Fruit fly (Drosophila melanogaster): ENCODE data around the gene CG7800.

CG7800 gene

DNA sequence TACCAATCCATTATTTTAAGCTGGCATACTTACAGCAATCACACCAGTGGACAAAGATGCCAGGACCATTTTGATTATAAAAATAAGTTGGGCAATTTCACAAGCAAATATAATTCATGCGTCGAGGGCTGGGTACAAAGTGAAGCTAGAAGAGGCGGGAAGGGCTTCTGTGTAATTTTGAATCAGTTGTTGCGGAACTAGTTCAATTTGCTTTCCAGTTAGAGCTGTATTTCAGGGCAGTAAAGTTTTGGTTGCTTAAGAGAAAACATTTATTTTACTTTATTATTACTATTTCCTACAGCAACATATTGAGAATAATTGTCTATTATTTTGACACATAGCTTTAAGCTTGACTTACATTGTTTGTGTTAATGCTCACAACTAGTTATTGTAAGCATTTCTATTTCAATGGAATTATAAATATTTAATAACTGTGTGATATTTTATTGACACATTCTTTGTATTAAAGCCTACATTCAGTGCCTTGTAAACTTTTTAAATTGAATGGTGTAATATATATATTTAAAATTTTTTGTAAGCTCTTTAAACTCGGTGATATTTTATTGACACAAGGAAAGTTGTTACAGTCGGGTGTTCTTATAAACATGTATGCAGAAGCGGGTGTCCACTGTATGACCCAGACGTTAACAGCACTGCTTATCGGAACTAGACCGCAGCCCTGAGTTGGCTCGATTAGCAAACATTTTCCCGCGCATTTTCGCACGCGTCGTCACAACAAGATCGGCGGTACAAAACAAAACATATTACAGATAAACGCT lies 46.7 kb downstream of the CG7800 start, which contains the start of the genes RPA1 and Mcm2 (continued):
- TF ChIP-seq Dad (GFP tag; optimal IDR thresholded peaks at IDR 0.05) (no peak), CG10267 (tag; optimal IDR thresholded peaks at IDR 0.05) (peak; percentile 86), stwl (tag; optimal IDR thresholded peaks at IDR 0.05) (peak; percentile 42), HLH3B (GFP tag; IDR thresholded peaks at IDR 0.05) (peak; percentile 56), E2f2 (GFP tag; IDR thresholded peaks at IDR 0.05) (peak; percentile 73), zf30C (GFP tag; optimal IDR thresholded peaks at IDR 0.05) (no peak), CkIIα-i1 (GFP tag; IDR thresholded peaks at IDR 0.05) (no peak), CG6254 (GFP tag; optimal IDR thresholded peaks at IDR 0.05) (no peak), usp (GFP tag; optimal IDR thresholded peaks at IDR 0.05) (no peak), CG17328 (GFP tag; IDR thresholded peaks at IDR 0.05) (peak; percentile 41), Sox102F (GFP tag; optimal IDR thresholded peaks at IDR 0.05) (peak; percentile 58), CG2116 (GFP tag; optimal IDR thresholded peaks at IDR 0.05) (peak; percentile 97), pho (GFP tag; optimal IDR thresholded peaks at IDR 0.05) (peak; percentile 68), tin (GFP tag; optimal IDR thresholded peaks at IDR 0.05) (peak; percentile 81), CG13894 (tag; optimal IDR thresholded peaks at IDR 0.05) (peak; percentile 44), CG33213 (GFP tag; optimal IDR thresholded peaks at IDR 0.05) (no peak), pnt (GFP tag; optimal IDR thresholded peaks at IDR 0.05) (peak; percentile 45), HLH54F (GFP tag; optimal IDR thresholded peaks at IDR 0.05) (peak; percentile 71), grn (GFP tag; optimal IDR thresholded peaks at IDR 0.05) (no peak), Sry-β (GFP tag; optimal IDR thresholded peaks at IDR 0.05) (peak; percentile 30), Trl (optimal IDR thresholded peaks at IDR 0.05) (no peak), Trl (GFP tag; optimal IDR thresholded peaks at IDR 0.05) (peak; percentile 64), CG14014 (GFP tag; IDR thresholded peaks at IDR 0.05) (peak; percentile 76), CG2678 (tag; optimal IDR thresholded peaks at IDR 0.05) (no peak), dpn (GFP tag; optimal IDR thresholded peaks at IDR 0.05) (peak; percentile 47 to 81), wdn (GFP tag; IDR thresholded peaks at IDR 0.05) (peak; percentile 63; the same call in 1 of the 2 replicates), HLHmδ (GFP tag; optimal IDR thresholded peaks at IDR 0.05) (peak; percentile 43), CG10565 (GFP tag; optimal IDR thresholded peaks at IDR 0.05) (no peak), CG7745 (tag; optimal IDR thresholded peaks at IDR 0.05) (no peak), sd (tag; optimal IDR thresholded peaks at IDR 0.05) (no peak), MESR4 (GFP tag; optimal IDR thresholded peaks at IDR 0.05) (peak; percentile 42), CG12155 (GFP tag; optimal IDR thresholded peaks at IDR 0.05) (peak; percentile 84), CG4854 (GFP tag; optimal IDR thresholded peaks at IDR 0.05) (no peak), Vsx1 (GFP tag; optimal IDR thresholded peaks at IDR 0.05) (no peak), ewg (GFP tag; optimal IDR thresholded peaks at IDR 0.05) (peak; percentile 42), Taf1 (GFP tag; IDR thresholded peaks at IDR 0.05) (peak; percentile 58; the same call in 1 of the 2 replicates), aop (GFP tag; IDR thresholded peaks at IDR 0.05) (peak; percentile 67; the same call in 1 of the 2 replicates), CG7987 (GFP tag; optimal IDR thresholded peaks at IDR 0.05) (no peak), CG17829 (tag; optimal IDR thresholded peaks at IDR 0.05) (peak; percentile 81), CG33557 (GFP tag; optimal IDR thresholded peaks at IDR 0.05) (peak; percentile 76), CG6765 (GFP tag; optimal IDR thresholded peaks at IDR 0.05) (peak; percentile 56), sr (GFP tag; IDR thresholded peaks at IDR 0.05) (peak; percentile 52; the same call in 1 of the 3 replicates), CG2199 (GFP tag; IDR thresholded peaks at IDR 0.05) (0 out of 3 replicates have a peak, but pooled peaks have one; percentile 32), Nf-YC (tag; optimal IDR thresholded peaks at IDR 0.05) (peak; percentile 80), Fer3 (tag; optimal IDR thresholded peaks at IDR 0.05) (peak; percentile 68), CG1792 (GFP tag; optimal IDR thresholded peaks at IDR 0.05) (peak; percentile 32), inv (GFP tag; IDR thresholded peaks at IDR 0.05; ENCODE audit: partially characterized antibody) (no peak), ems (GFP tag; optimal IDR thresholded peaks at IDR 0.05) (no peak), Ets97D (GFP tag; optimal IDR thresholded peaks at IDR 0.05) (peak; percentile 24)

Measured in whole organism, embryonic.